Worm (Caenorhabditis elegans): ENCODE measurements around the gene F07A11.1.

ce11 chrII:11578327-11578726 is 13.6 kb downstream of the F07A11.1 start, which contains the start of gene smc-6:
- no peak for TF ChIP-seq him-1 (tag; optimal IDR thresholded peaks at IDR 0.05)
- no peak for TF ChIP-seq W03F9.2 (tag; optimal IDR thresholded peaks at IDR 0.05)
